Fruit fly (Drosophila melanogaster): Measurements from ENCODE around the gene betaTub65B.

DNA sequence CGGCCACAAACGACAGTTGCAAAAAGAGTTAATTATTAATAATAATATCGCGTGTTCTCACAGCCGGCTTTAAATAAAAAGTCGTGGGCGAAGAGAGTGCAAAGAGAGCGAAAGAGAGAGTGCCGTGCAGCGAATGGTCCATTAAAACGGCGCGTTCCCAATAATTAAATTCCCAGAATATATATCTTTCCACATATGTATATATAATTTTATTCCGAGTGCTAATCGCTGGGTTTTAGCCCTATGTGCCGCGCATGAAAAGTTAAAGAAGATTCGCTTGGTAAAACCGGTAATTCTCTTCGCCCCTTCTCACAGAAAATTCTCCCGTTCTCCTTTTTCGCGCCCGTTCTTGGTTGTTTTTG, 20.4 kb downstream of the betaTub65B start:
- TF ChIP-seq CG8478 (optimal IDR thresholded peaks at IDR 0.05) (no peak), CTCF (optimal IDR thresholded peaks at IDR 0.05) (no peak)
